Worm (Caenorhabditis elegans) whole organism, L2 larva: Measurements from ENCODE around the gene smg-9.

ENCODE experiments used
- R02D3.7 ChIP-seq: fragments of 150-350 bp; optimal IDR thresholded peaks from 2 replicates; lab custom pipeline; 2014; ENCODE audit warnings: missing biosample characterization, missing genetic modification characterization
- alr-1 ChIP-seq: fragments of 150-350 bp; optimal IDR thresholded peaks from 2 replicates; lab custom pipeline; 2014; ENCODE audit warnings: missing biosample characterization, missing genetic modification characterization
- egl-27 ChIP-seq: sonication (generic microtip); optimal IDR thresholded peaks from 3 replicates; lab custom pipeline; 2017; ENCODE audit warnings: missing biosample characterization, missing genetic modification reagents, missing genetic modification characterization
- lin-39 ChIP-seq: fragments of 150-350 bp; optimal IDR thresholded peaks from 2 replicates; lab custom pipeline; 2014; ENCODE audit warnings: missing biosample characterization, missing genetic modification reagents, missing genetic modification characterization
- unc-62 ChIP-seq: fragments of 150-350 bp; optimal IDR thresholded peaks from 2 replicates; lab custom pipeline; 2014; ENCODE audit warnings: missing biosample characterization, missing genetic modification reagents, missing genetic modification characterization

ce11 chrII:14739143-14739542 is 13.5 kb downstream of the smg-9 start, which contains the start of gene npr-34:
- TF ChIP-seq unc-62 (GFP tag; lab: Kevin White, UChicago), result no peak
- no peak for TF ChIP-seq lin-39 (tag; lab: Kevin White, UChicago)
- TF ChIP-seq R02D3.7 (tag; lab: Kevin White, UChicago), result no peak
- TF ChIP-seq egl-27 (tag; lab: Kevin White, UChicago), result no peak
- no peak for TF ChIP-seq alr-1 (tag; lab: Kevin White, UChicago)
